Fruit fly (Drosophila melanogaster): ENCODE results near the gene CG7382.

Gene CG7382

dm6 chr2L:5567103-5567502 lies 47.4 kb upstream of the CG7382 start (continued):
- TF ChIP-seq eg (GFP tag; IDR thresholded peaks at IDR 0.05) (peak; percentile 91), Sox14 (GFP tag; optimal IDR thresholded peaks at IDR 0.05) (peak; percentile 12), CG3919 (GFP tag; optimal IDR thresholded peaks at IDR 0.05) (peak; percentile 38), svp (GFP tag) (peak; percentile 36), fd85E (GFP tag; optimal IDR thresholded peaks at IDR 0.05) (no peak), CG6854 (GFP tag; optimal IDR thresholded peaks at IDR 0.05) (no peak), esn (GFP tag; optimal IDR thresholded peaks at IDR 0.05) (no peak), dsx (GFP tag; optimal IDR thresholded peaks at IDR 0.05; ENCODE audit: poor library complexity, severe bottlenecking) (peak; percentile 42), Ets21C (GFP tag; optimal IDR thresholded peaks at IDR 0.05) (no peak), CG1621 (tag; optimal IDR thresholded peaks at IDR 0.05) (peak; percentile 41), Met (GFP tag; optimal IDR thresholded peaks at IDR 0.05) (no peak), CG16779 (tag; optimal IDR thresholded peaks at IDR 0.05) (no peak)

- TF ChIP-seq salr (GFP tag; optimal IDR thresholded peaks at IDR 0.05) (no peak), topi (GFP tag; optimal IDR thresholded peaks at IDR 0.05) (no peak), CG10631 (GFP tag; optimal IDR thresholded peaks at IDR 0.05) (no peak), esn (GFP tag; optimal IDR thresholded peaks at IDR 0.05) (no peak), CG1621 (tag; optimal IDR thresholded peaks at IDR 0.05) (no peak), Eip78C (GFP tag) (no peak), Eip75B (GFP tag; optimal IDR thresholded peaks at IDR 0.05) (no peak), Ets96B (tag; optimal IDR thresholded peaks at IDR 0.05) (no peak), CG6854 (GFP tag; optimal IDR thresholded peaks at IDR 0.05) (no peak), Gug (GFP tag; IDR thresholded peaks at IDR 0.05) (no peak), OdsH (GFP tag; optimal IDR thresholded peaks at IDR 0.05) (no peak), achi (GFP tag; optimal IDR thresholded peaks at IDR 0.05) (no peak), eg (GFP tag; IDR thresholded peaks at IDR 0.05) (no peak), CG6792 (GFP tag; optimal IDR thresholded peaks at IDR 0.05) (no peak), cyc (GFP tag; optimal IDR thresholded peaks at IDR 0.05) (no peak), CG7368 (GFP tag; optimal IDR thresholded peaks at IDR 0.05) (no peak)
These were observed 39.2 kb upstream of the CG7382 start, which contains the start of gene GluRIIB for dm6 chr2L:5558809-5559392. Gene GluRIIB (plus strand): TSS chr2L:5559342.

- TF ChIP-seq CG10631 (GFP tag; optimal IDR thresholded peaks at IDR 0.05) = no peak
- no peak for TF ChIP-seq OdsH (GFP tag; optimal IDR thresholded peaks at IDR 0.05)
- TF ChIP-seq CG32006 (GFP tag; optimal IDR thresholded peaks at IDR 0.05) = no peak
- no peak for TF ChIP-seq Ets21C (GFP tag; optimal IDR thresholded peaks at IDR 0.05)
- TF ChIP-seq CG6276 (GFP tag; optimal IDR thresholded peaks at IDR 0.05) = no peak
- TF ChIP-seq fkh (GFP tag; optimal IDR thresholded peaks at IDR 0.05) = no peak
- no peak for TF ChIP-seq CG3919 (GFP tag; optimal IDR thresholded peaks at IDR 0.05)
- no peak for TF ChIP-seq Eip78C (GFP tag)
- TF ChIP-seq topi (GFP tag; optimal IDR thresholded peaks at IDR 0.05) = no peak
- TF ChIP-seq CG6163 (GFP tag; IDR thresholded peaks at IDR 0.05) = no peak
- TF ChIP-seq CG8632 (GFP tag; optimal IDR thresholded peaks at IDR 0.05) = no peak
- TF ChIP-seq cyc (GFP tag; optimal IDR thresholded peaks at IDR 0.05) = no peak
- TF ChIP-seq CG16779 (tag; optimal IDR thresholded peaks at IDR 0.05) = no peak
- no peak for TF ChIP-seq CG10669 (GFP tag; optimal IDR thresholded peaks at IDR 0.05)
- no peak for TF ChIP-seq fd59A (GFP tag; optimal IDR thresholded peaks at IDR 0.05)
These were observed 35.1 kb upstream of the CG7382 start, which contains the start of gene GluRIIA for dm6 chr2L:5554818-5555217. Gene GluRIIA (plus strand): TSS chr2L:5555072.

dm6 chr2L:5553750-5554149 lies 34.1 kb upstream of the CG7382 start, which contains the start of the genes CG14013 and CG14017:
Gene CG14013 (minus strand): TSS chr2L:5553850.
Gene CG14017 (plus strand): TSS chr2L:5553897.
- no peak for TF ChIP-seq CG9139 (GFP tag; optimal IDR thresholded peaks at IDR 0.05)
- TF ChIP-seq CG4318 (GFP tag; optimal IDR thresholded peaks at IDR 0.05) = no peak
- no peak for TF ChIP-seq CG32006 (GFP tag; optimal IDR thresholded peaks at IDR 0.05)
- no peak for TF ChIP-seq CG3919 (GFP tag; optimal IDR thresholded peaks at IDR 0.05)
- no peak for TF ChIP-seq CG15336 (GFP tag; IDR thresholded peaks at IDR 0.05)
- TF ChIP-seq CG11762 (GFP tag; optimal IDR thresholded peaks at IDR 0.05; ENCODE audit: insufficient read depth) = no peak
- TF ChIP-seq net (GFP tag; optimal IDR thresholded peaks at IDR 0.05) = no peak
- TF ChIP-seq achi (GFP tag; optimal IDR thresholded peaks at IDR 0.05) = no peak
- TF ChIP-seq OdsH (GFP tag; optimal IDR thresholded peaks at IDR 0.05) = no peak
- TF ChIP-seq CG31627 (GFP tag; optimal IDR thresholded peaks at IDR 0.05) = no peak
- no peak for TF ChIP-seq salr (GFP tag; optimal IDR thresholded peaks at IDR 0.05)
- no peak for TF ChIP-seq CG6808 (GFP tag; optimal IDR thresholded peaks at IDR 0.05)
- no peak for TF ChIP-seq CG6792 (GFP tag; optimal IDR thresholded peaks at IDR 0.05)
